Worm (Caenorhabditis elegans) whole organism, midembryonic: ENCODE data around the gene C08E3.1.
"Not testable (repeated sequence)": the region's sequence is repeated elsewhere in the genome, so short reads cannot be mapped to it uniquely, and the experiment has no call there.

Experiments used
- T22C8.4 ChIP-seq: fragments of 200-800 bp; sonication (Bioruptor generic); IDR thresholded peaks from 2 replicates; pipeline ENCODE4 v1.3.6; 2022; ENCODE audit warnings: missing genetic modification characterization, missing compliant biosample characterization
- cog-1 ChIP-seq: sonication (generic microtip); optimal IDR thresholded peaks from 2 replicates; lab custom pipeline; 2016; ENCODE audit warnings: missing genetic modification characterization, missing compliant biosample characterization
- flt-1 ChIP-seq: fragments of 200-800 bp; sonication (Bioruptor generic); IDR thresholded peaks from 2 replicates; pipeline ENCODE4 v1.3.6; 2022; ENCODE audit warnings: missing genetic modification characterization, missing compliant biosample characterization
- klf-2 ChIP-seq: fragments of 200-800 bp; sonication (Bioruptor generic); conservative IDR thresholded peaks from 2 replicates; pipeline ENCODE4 v1.3.6; 2022; ENCODE audit warnings: missing genetic modification reagents, missing genetic modification characterization, missing compliant biosample characterization
- med-1 ChIP-seq: sonication (generic microtip); optimal IDR thresholded peaks from 2 replicates; lab custom pipeline; 2017; ENCODE audit warnings: missing genetic modification characterization, mild to moderate bottlenecking, missing compliant biosample characterization, antibody characterized with exemption, missing genetic modification reagents; ENCODE audit not compliant: insufficient read depth
- ref-1 ChIP-seq: fragments of 200-800 bp; sonication (Bioruptor generic); conservative IDR thresholded peaks from 2 replicates; pipeline ENCODE4 v1.3.6; 2022; ENCODE audit warnings: missing genetic modification reagents, missing genetic modification characterization, missing compliant biosample characterization
- tab-1 ChIP-seq: fragments of 200-800 bp; sonication (Bioruptor generic); IDR thresholded peaks from 2 replicates; pipeline ENCODE4 v1.3.6; 2022; ENCODE audit warnings: missing genetic modification characterization, missing compliant biosample characterization
- ztf-23 ChIP-seq: fragments of 200-800 bp; sonication (Bioruptor generic); IDR thresholded peaks from 2 replicates; pipeline ENCODE4 v1.3.6; 2022; ENCODE audit warnings: missing genetic modification reagents, missing genetic modification characterization, missing compliant biosample characterization
- ztf-29 ChIP-seq: fragments of 200-800 bp; sonication (Bioruptor generic); IDR thresholded peaks from 2 replicates; pipeline ENCODE4 v1.3.6; 2022; ENCODE audit warnings: missing genetic modification reagents, missing genetic modification characterization, missing compliant biosample characterization

C08E3.1 gene

ce11 chrII:1633490-1633889 is at the start of gene C08E3.1:
TSS of gene C08E3.1 (plus strand) at chrII:1633790.
- not testable (repeated sequence) for TF ChIP-seq tab-1 (GFP tag; lab: Robert Waterston, UW); cog-1 (tag; lab: Kevin White, UChicago); klf-2 (GFP tag; lab: Robert Waterston, UW)

ce11 chrII:1584140-1584539 is 49.5 kb upstream of the C08E3.1 start, which contains the start of gene clec-21:
TSS of gene clec-21 (minus strand) at chrII:1584240.
- TF ChIP-seq ztf-29 (GFP tag; lab: Robert Waterston, UW) (no peak), med-1 (GFP tag; lab: Kevin White, UChicago) (no peak), ref-1 (no peak), ztf-23 (GFP tag; lab: Robert Waterston, UW) (no peak)

- TF ChIP-seq tab-1 (GFP tag; lab: Robert Waterston, UW) (no peak), ztf-29 (GFP tag; lab: Robert Waterston, UW) (no peak)
These were observed 47.3 kb upstream of the C08E3.1 start, which contains the start of gene T07H3.8 for ce11 chrII:1586305-1586704. TSS of gene T07H3.8 (plus strand) at chrII:1586605.

- TF ChIP-seq flt-1 (GFP tag; lab: Robert Waterston, UW) = no peak
- TF ChIP-seq cog-1 (tag; lab: Kevin White, UChicago) = no peak
- no peak for TF ChIP-seq ztf-29 (GFP tag; lab: Robert Waterston, UW)
- TF ChIP-seq med-1 (GFP tag; lab: Kevin White, UChicago) = no peak
- no peak for TF ChIP-seq ref-1
These were observed 43.7 kb upstream of the C08E3.1 start, which contains the start of gene T07H3.7 for ce11 chrII:1589845-1590244. TSS of gene T07H3.7 (minus strand) at chrII:1589945.

ce11 chrII:1595137-1595536 is 38.5 kb upstream of the C08E3.1 start, which contains the start of gene clec-20:
TSS of gene clec-20 (minus strand) at chrII:1595237.
- TF ChIP-seq cog-1 (tag; lab: Kevin White, UChicago) = no peak

ce11 chrII:1597101-1598088 is 36.2 kb upstream of the C08E3.1 start, which contains the start of gene bath-46:
TSS of gene bath-46 (plus strand) at chrII:1597906.
- TF ChIP-seq T22C8.4 (GFP tag; lab: Robert Waterston, UW) = no peak
- TF ChIP-seq tab-1 (GFP tag; lab: Robert Waterston, UW) = no peak
- TF ChIP-seq med-1 (GFP tag; lab: Kevin White, UChicago) = no peak
- TF ChIP-seq ref-1 = no peak
- no peak for TF ChIP-seq ztf-29 (GFP tag; lab: Robert Waterston, UW)
- TF ChIP-seq cog-1 (tag; lab: Kevin White, UChicago) = no peak
- TF ChIP-seq flt-1 (GFP tag; lab: Robert Waterston, UW) = no peak
- TF ChIP-seq klf-2 (GFP tag; lab: Robert Waterston, UW) = no peak
- TF ChIP-seq ztf-23 (GFP tag; lab: Robert Waterston, UW) = no peak

- TF ChIP-seq flt-1 (GFP tag; lab: Robert Waterston, UW) = no peak
- no peak for TF ChIP-seq cog-1 (tag; lab: Kevin White, UChicago)
- TF ChIP-seq tab-1 (GFP tag; lab: Robert Waterston, UW) = no peak
- TF ChIP-seq ztf-23 (GFP tag; lab: Robert Waterston, UW) = no peak
- TF ChIP-seq med-1 (GFP tag; lab: Kevin White, UChicago) = no peak
- no peak for TF ChIP-seq klf-2 (GFP tag; lab: Robert Waterston, UW)
- no peak for TF ChIP-seq ref-1
- TF ChIP-seq T22C8.4 (GFP tag; lab: Robert Waterston, UW) = no peak
- no peak for TF ChIP-seq ztf-29 (GFP tag; lab: Robert Waterston, UW)
These were observed 32.9 kb upstream of the C08E3.1 start, which contains the start of gene bath-26 for ce11 chrII:1600661-1601060. TSS of gene bath-26 (minus strand) at chrII:1600761.

ce11 chrII:1601507-1601906 is 32.1 kb upstream of the C08E3.1 start, which contains the start of gene bath-47:
TSS of gene bath-47 (plus strand) at chrII:1601811.
- TF ChIP-seq med-1 (GFP tag; lab: Kevin White, UChicago) (no peak), ref-1 (no peak), cog-1 (tag; lab: Kevin White, UChicago) (no peak), klf-2 (GFP tag; lab: Robert Waterston, UW) (no peak), ztf-23 (GFP tag; lab: Robert Waterston, UW) (no peak), T22C8.4 (GFP tag; lab: Robert Waterston, UW) (no peak), tab-1 (GFP tag; lab: Robert Waterston, UW) (no peak), flt-1 (GFP tag; lab: Robert Waterston, UW) (no peak), ztf-29 (GFP tag; lab: Robert Waterston, UW) (no peak)

ce11 chrII:1603049-1603448 is 30.5 kb upstream of the C08E3.1 start:
- TF ChIP-seq ztf-23 (GFP tag; lab: Robert Waterston, UW) (no peak), cog-1 (tag; lab: Kevin White, UChicago) (no peak), flt-1 (GFP tag; lab: Robert Waterston, UW) (no peak), med-1 (GFP tag; lab: Kevin White, UChicago) (no peak), ztf-29 (GFP tag; lab: Robert Waterston, UW) (no peak), T22C8.4 (GFP tag; lab: Robert Waterston, UW) (no peak), klf-2 (GFP tag; lab: Robert Waterston, UW) (no peak), ref-1 (no peak), tab-1 (GFP tag; lab: Robert Waterston, UW) (no peak)
